Worm (Caenorhabditis elegans): ENCODE results near the gene fbxc-53.

DNA sequence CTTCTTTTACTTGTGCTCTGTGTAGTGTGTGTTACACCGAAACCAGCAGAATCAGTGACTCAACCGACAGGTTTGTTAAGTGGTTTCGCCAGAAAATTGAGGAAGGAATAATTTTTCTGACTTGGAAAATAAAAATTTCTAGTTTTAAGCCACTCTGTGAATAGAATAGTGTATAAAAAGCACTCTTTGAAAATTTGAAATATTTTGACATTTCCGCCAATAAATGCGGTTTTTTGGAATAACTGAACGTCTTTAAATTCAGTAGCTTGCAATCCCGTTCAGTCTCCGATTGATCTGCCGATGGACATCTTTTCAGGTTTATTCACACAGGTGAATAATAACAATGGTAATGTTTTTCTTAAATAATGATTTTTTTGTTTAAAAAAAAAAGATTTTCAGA lies 46.6 kb upstream of the fbxc-53 start, which contains the start of gene F19B10.3:
- TF ChIP-seq ref-1 (GFP tag; conservative IDR thresholded peaks at IDR 0.05) (no peak), tab-1 (GFP tag; IDR thresholded peaks at IDR 0.05) (no peak), klf-2 (GFP tag; conservative IDR thresholded peaks at IDR 0.05) (no peak), med-1 (GFP tag; optimal IDR thresholded peaks at IDR 0.05; ENCODE audit: insufficient read depth) (no peak), flt-1 (GFP tag; IDR thresholded peaks at IDR 0.05) (no peak), cog-1 (tag; optimal IDR thresholded peaks at IDR 0.05) (no peak), ztf-23 (GFP tag; IDR thresholded peaks at IDR 0.05) (no peak)

Measured in whole organism, midembryonic.